Worm (Caenorhabditis elegans) whole organism, young adult: ENCODE results near the gene W08F4.12.

Source experiments
- B0019.2 ChIP-seq: fragments of 200-800 bp; sonication (Bioruptor generic); conservative IDR thresholded peaks from 2 replicates; pipeline ENCODE4 v1.3.6; 2022; ENCODE audit warnings: missing genetic modification reagents, missing genetic modification characterization, missing compliant biosample characterization
- B0336.3 ChIP-seq: fragments of 200-800 bp; sonication (Bioruptor generic); IDR thresholded peaks from 2 replicates; pipeline ENCODE4 v1.3.6; 2022; ENCODE audit warnings: missing genetic modification characterization, missing compliant biosample characterization
- C06A6.2 ChIP-seq: fragments of 200-800 bp; sonication (Bioruptor generic); conservative IDR thresholded peaks from 2 replicates; pipeline ENCODE4 v1.3.6; 2022; ENCODE audit warnings: missing genetic modification characterization, missing compliant biosample characterization
- F10E7.11 ChIP-seq: sonication (generic microtip); optimal IDR thresholded peaks from 2 replicates; lab custom pipeline; 2017; ENCODE audit warnings: mild to moderate bottlenecking, missing genetic modification characterization, moderate library complexity, missing compliant biosample characterization
- F22D6.2 ChIP-seq: sonication (generic microtip); optimal IDR thresholded peaks from 2 replicates; lab custom pipeline; 2016; ENCODE audit warnings: mild to moderate bottlenecking, missing genetic modification characterization, missing compliant biosample characterization
- F49E8.2 ChIP-seq: sonication (generic microtip); optimal IDR thresholded peaks from 3 replicates; lab custom pipeline; 2017; ENCODE audit warnings: missing genetic modification characterization, mild to moderate bottlenecking, missing compliant biosample characterization, antibody characterized with exemption, moderate library complexity; ENCODE audit not compliant: insufficient read depth
- F52B5.7 ChIP-seq: sonication (generic microtip); optimal IDR thresholded peaks from 2 replicates; lab custom pipeline; 2016; ENCODE audit warnings: mild to moderate bottlenecking, missing genetic modification characterization, missing compliant biosample characterization
- F57A8.1 ChIP-seq: fragments of 200-800 bp; sonication (Bioruptor generic); optimal IDR thresholded peaks from 2 replicates; lab custom pipeline; 2018; ENCODE audit warnings: mild to moderate bottlenecking, missing genetic modification characterization, moderate library complexity, missing compliant biosample characterization
- F57C9.4 ChIP-seq: sonication (generic microtip); optimal IDR thresholded peaks from 2 replicates; lab custom pipeline; 2017; ENCODE audit warnings: mild to moderate bottlenecking, missing genetic modification characterization, missing compliant biosample characterization
- K11D2.4 ChIP-seq: fragments of 200-800 bp; sonication (Bioruptor generic); IDR thresholded peaks from 2 replicates; pipeline ENCODE4 v1.3.6; 2022; ENCODE audit warnings: missing genetic modification reagents, missing genetic modification characterization, missing compliant biosample characterization
- Y53F4B.3 ChIP-seq: fragments of 200-800 bp; sonication (Bioruptor generic); IDR thresholded peaks from 2 replicates; pipeline ENCODE4 v1.3.6; 2022; ENCODE audit warnings: missing genetic modification reagents, missing genetic modification characterization, missing compliant biosample characterization
- Y53G8AR.9 ChIP-seq: fragments of 200-800 bp; sonication (Bioruptor generic); conservative IDR thresholded peaks from 2 replicates; pipeline ENCODE4 v1.3.6; 2022; ENCODE audit warnings: missing genetic modification reagents, missing genetic modification characterization, missing compliant biosample characterization
- Y95B8A.8 ChIP-seq: fragments of 200-800 bp; sonication (Bioruptor generic); IDR thresholded peaks from 2 replicates; pipeline ENCODE4 v1.3.6; 2022; ENCODE audit warnings: missing genetic modification reagents, missing genetic modification characterization, missing compliant biosample characterization
- akir-1 ChIP-seq: fragments of 200-800 bp; sonication (Bioruptor generic); optimal IDR thresholded peaks from 2 replicates; lab custom pipeline; 2018; ENCODE audit warnings: mild to moderate bottlenecking, missing genetic modification characterization, moderate library complexity, missing compliant biosample characterization
- atf-7 ChIP-seq: sonication (generic microtip); optimal IDR thresholded peaks from 2 replicates; lab custom pipeline; 2017; ENCODE audit warnings: mild to moderate bottlenecking, missing genetic modification characterization, missing compliant biosample characterization
- ceh-40 ChIP-seq: fragments of 200-800 bp; sonication (Bioruptor generic); IDR thresholded peaks from 2 replicates; pipeline ENCODE4 v1.3.6; 2022; ENCODE audit warnings: missing genetic modification characterization, missing compliant biosample characterization
- ceh-79 ChIP-seq: sonication (generic microtip); optimal IDR thresholded peaks from 2 replicates; lab custom pipeline; 2017; ENCODE audit warnings: mild to moderate bottlenecking, missing genetic modification characterization, missing compliant biosample characterization
- dox-1 ChIP-seq: fragments of 200-800 bp; sonication (Bioruptor generic); IDR thresholded peaks from 2 replicates; pipeline ENCODE4 v1.3.6; 2022; ENCODE audit warnings: missing genetic modification reagents, missing genetic modification characterization, missing compliant biosample characterization
- dpff-1 ChIP-seq: sonication (generic microtip); optimal IDR thresholded peaks from 2 replicates; lab custom pipeline; 2017; ENCODE audit warnings: mild to moderate bottlenecking, missing genetic modification characterization, missing compliant biosample characterization
- dpl-1 ChIP-seq: fragments of 150-350 bp; optimal IDR thresholded peaks from 2 replicates; lab custom pipeline; 2014; ENCODE audit warnings: missing biosample characterization, missing genetic modification reagents, missing genetic modification characterization
- egl-18 ChIP-seq: fragments of 200-800 bp; sonication (Bioruptor generic); IDR thresholded peaks from 2 replicates; pipeline ENCODE4 v1.3.6; 2022; ENCODE audit warnings: missing genetic modification reagents, missing genetic modification characterization, missing compliant biosample characterization
- ekl-4 ChIP-seq: fragments of 200-800 bp; sonication (Bioruptor generic); IDR thresholded peaks from 2 replicates; pipeline ENCODE4 v1.3.6; 2022; ENCODE audit warnings: missing genetic modification reagents, missing genetic modification characterization, missing compliant biosample characterization
- fkh-3 ChIP-seq: sonication (generic microtip); optimal IDR thresholded peaks from 2 replicates; lab custom pipeline; 2016; ENCODE audit warnings: mild to moderate bottlenecking, missing genetic modification characterization, missing compliant biosample characterization
- hlh-12 ChIP-seq: sonication (generic microtip); optimal IDR thresholded peaks from 2 replicates; lab custom pipeline; 2016; ENCODE audit warnings: missing genetic modification characterization, missing compliant biosample characterization
- lin-54 ChIP-seq: fragments of 200-800 bp; sonication (Bioruptor generic); optimal IDR thresholded peaks from 2 replicates; lab custom pipeline; 2018; ENCODE audit warnings: mild to moderate bottlenecking, missing genetic modification characterization, missing compliant biosample characterization
- lsl-1 ChIP-seq: fragments of 200-800 bp; sonication (Bioruptor generic); optimal IDR thresholded peaks from 2 replicates; lab custom pipeline; 2018; ENCODE audit warnings: mild to moderate bottlenecking, missing genetic modification characterization, moderate library complexity, missing compliant biosample characterization
- lsy-27 ChIP-seq: sonication (generic microtip); optimal IDR thresholded peaks from 2 replicates; lab custom pipeline; 2017; ENCODE audit warnings: missing genetic modification characterization, mild to moderate bottlenecking, missing compliant biosample characterization, antibody characterized with exemption, missing genotype, borderline replicate concordance; ENCODE audit not compliant: insufficient read depth
- madf-10 ChIP-seq: sonication (generic microtip); optimal IDR thresholded peaks from 2 replicates; lab custom pipeline; 2016; ENCODE audit warnings: mild to moderate bottlenecking, missing genetic modification characterization, missing compliant biosample characterization
- madf-6 ChIP-seq: fragments of 200-800 bp; sonication (Bioruptor generic); IDR thresholded peaks from 2 replicates; pipeline ENCODE4 v1.3.6; 2022; ENCODE audit warnings: missing genetic modification reagents, missing genetic modification characterization, missing compliant biosample characterization
- mcd-1 ChIP-seq: fragments of 200-800 bp; sonication (Bioruptor generic); IDR thresholded peaks from 2 replicates; pipeline ENCODE4 v1.3.6; 2022; ENCODE audit warnings: missing genetic modification reagents, missing genetic modification characterization, missing compliant biosample characterization
- mel-28 ChIP-seq: sonication (generic microtip); optimal IDR thresholded peaks from 2 replicates; lab custom pipeline; 2016; ENCODE audit warnings: borderline replicate concordance, mild to moderate bottlenecking, missing genetic modification characterization, missing compliant biosample characterization
- mes-4 ChIP-seq: sonication (generic microtip); optimal IDR thresholded peaks from 2 replicates; lab custom pipeline; 2016; ENCODE audit warnings: missing genotype, missing genetic modification characterization, missing compliant biosample characterization
- mxl-1 ChIP-seq: sonication (generic microtip); optimal IDR thresholded peaks from 2 replicates; lab custom pipeline; 2016; ENCODE audit warnings: missing genetic modification characterization, missing compliant biosample characterization
- nfyb-1 ChIP-seq: fragments of 200-800 bp; sonication (Bioruptor generic); IDR thresholded peaks from 2 replicates; pipeline ENCODE4 v1.3.6; 2022; ENCODE audit warnings: missing genetic modification reagents, missing genetic modification characterization, missing compliant biosample characterization
- nhr-179 ChIP-seq: sonication (generic microtip); optimal IDR thresholded peaks from 2 replicates; lab custom pipeline; 2016; ENCODE audit warnings: mild to moderate bottlenecking, missing genetic modification characterization, missing compliant biosample characterization
- nhr-90 ChIP-seq: sonication (generic microtip); optimal IDR thresholded peaks from 2 replicates; lab custom pipeline; 2016; ENCODE audit warnings: missing genotype, mild to moderate bottlenecking, missing genetic modification characterization, missing compliant biosample characterization
- rec-8 ChIP-seq, 2 experiments: sonication (generic microtip); optimal IDR thresholded peaks; 2 replicates each; lab custom pipeline; 2016; ENCODE audit warnings: mild to moderate bottlenecking in 2 of 2, missing genetic modification characterization in 2 of 2, missing genetic modification reagents in 2 of 2, missing genotype in 2 of 2, missing biosample characterization in 1 of 2, missing compliant biosample characterization in 1 of 2, moderate library complexity in 1 of 2
- repo-1 ChIP-seq: sonication (generic microtip); optimal IDR thresholded peaks from 2 replicates; lab custom pipeline; 2017; ENCODE audit warnings: mild to moderate bottlenecking, missing genetic modification characterization, missing compliant biosample characterization
- sea-2 ChIP-seq: fragments of 200-800 bp; sonication (Bioruptor generic); IDR thresholded peaks from 2 replicates; pipeline ENCODE4 v1.3.6; 2022; ENCODE audit warnings: missing genetic modification characterization, missing compliant biosample characterization
- snpc-1.1 ChIP-seq: sonication (generic microtip); optimal IDR thresholded peaks from 2 replicates; lab custom pipeline; 2017; ENCODE audit warnings: missing genetic modification characterization, mild to moderate bottlenecking, missing compliant biosample characterization, antibody characterized with exemption, moderate library complexity, missing genotype, missing genetic modification reagents; ENCODE audit not compliant: insufficient read depth
- snpc-3.4 ChIP-seq: sonication (generic microtip); optimal IDR thresholded peaks from 2 replicates; lab custom pipeline; 2017; ENCODE audit warnings: missing genetic modification characterization, mild to moderate bottlenecking, missing compliant biosample characterization, antibody characterized with exemption, moderate library complexity, missing genotype, missing genetic modification reagents
- somi-1 ChIP-seq: fragments of 200-800 bp; sonication (Bioruptor generic); optimal IDR thresholded peaks from 2 replicates; lab custom pipeline; 2018; ENCODE audit warnings: mild to moderate bottlenecking, missing genetic modification characterization, missing compliant biosample characterization
- tbp1 ChIP-seq: fragments of 200-800 bp; sonication (Bioruptor generic); optimal IDR thresholded peaks from 2 replicates; lab custom pipeline; 2018; ENCODE audit warnings: mild to moderate bottlenecking, missing genetic modification characterization, missing compliant biosample characterization
- unc-130 ChIP-seq: sonication (generic microtip); optimal IDR thresholded peaks from 2 replicates; lab custom pipeline; 2016; ENCODE audit warnings: missing genetic modification reagents, missing genetic modification characterization, missing compliant biosample characterization
- xnd-1 ChIP-seq: sonication (generic microtip); optimal IDR thresholded peaks from 2 replicates; lab custom pipeline; 2016; ENCODE audit warnings: missing genotype, missing genetic modification reagents, missing genetic modification characterization, missing compliant biosample characterization
- ztf-18 ChIP-seq: sonication (generic microtip); optimal IDR thresholded peaks from 2 replicates; lab custom pipeline; 2016; ENCODE audit warnings: missing genotype, mild to moderate bottlenecking, missing genetic modification characterization, missing compliant biosample characterization
- ztf-22 ChIP-seq: fragments of 200-800 bp; sonication (Bioruptor generic); optimal IDR thresholded peaks from 2 replicates; lab custom pipeline; 2018; ENCODE audit warnings: mild to moderate bottlenecking, missing genetic modification characterization, moderate library complexity, missing compliant biosample characterization
- ztf-28 ChIP-seq: fragments of 200-800 bp; sonication (Bioruptor generic); IDR thresholded peaks from 2 replicates; pipeline ENCODE4 v1.3.6; 2022; ENCODE audit warnings: missing genetic modification reagents, missing genetic modification characterization, missing compliant biosample characterization
- ztf-3 ChIP-seq: fragments of 200-800 bp; sonication (Bioruptor generic); optimal IDR thresholded peaks from 2 replicates; lab custom pipeline; 2018; ENCODE audit warnings: mild to moderate bottlenecking, missing genetic modification characterization, missing compliant biosample characterization
- ztf-6 ChIP-seq: fragments of 200-800 bp; sonication (Bioruptor generic); IDR thresholded peaks from 2 replicates; pipeline ENCODE4 v1.3.6; 2022; ENCODE audit warnings: missing genetic modification reagents, missing genetic modification characterization, missing compliant biosample characterization

Gene W08F4.12

ce11 chrII:581983-582382 is 2.2 kb downstream of the W08F4.12 start:
- TF ChIP-seq nhr-179 (tag; lab: Kevin White, UChicago) (no peak), mel-28 (tag; lab: Kevin White, UChicago) (no peak), B0336.3 (GFP tag; lab: Robert Waterston, UW) (peak; percentile 63), lsl-1 (GFP tag; lab: Kevin White, UChicago) (peak; percentile 1), F57C9.4 (tag; lab: Kevin White, UChicago) (no peak), mes-4 (tag; lab: Kevin White, UChicago) (no peak), dpl-1 (GFP tag; lab: Kevin White, UChicago) (no peak), rec-8 (tag; optimal IDR thresholded peaks at IDR 0.05; lab: Kevin White, UChicago) (no peak), dpff-1 (tag; lab: Kevin White, UChicago) (no peak), lsy-27 (tag; lab: Kevin White, UChicago) (no peak), atf-7 (tag; lab: Kevin White, UChicago) (no peak), F10E7.11 (no peak), akir-1 (GFP tag; lab: Kevin White, UChicago) (no peak), Y53G8AR.9 (GFP tag; lab: Robert Waterston, UW) (0 out of 2 replicates have a peak, but pooled peaks have one; percentile 51), C06A6.2 (GFP tag; lab: Robert Waterston, UW) (no peak), F22D6.2 (tag; lab: Kevin White, UChicago) (no peak), Y95B8A.8 (GFP tag; lab: Robert Waterston, UW) (no peak), B0019.2 (GFP tag; lab: Robert Waterston, UW) (no peak), dox-1 (GFP tag; lab: Robert Waterston, UW) (no peak), unc-130 (GFP tag; lab: Kevin White, UChicago) (no peak), F49E8.2 (peak; percentile 34), madf-10 (no peak), nhr-90 (tag; lab: Kevin White, UChicago) (no peak), nfyb-1 (GFP tag; lab: Robert Waterston, UW) (no peak), sea-2 (GFP tag; lab: Robert Waterston, UW) (no peak), tbp1 (GFP tag; lab: Kevin White, UChicago) (peak; percentile 13), ztf-6 (GFP tag; lab: Robert Waterston, UW) (no peak), ztf-22 (GFP tag; lab: Kevin White, UChicago) (no peak), Y53F4B.3 (GFP tag; lab: Robert Waterston, UW) (no peak), snpc-3.4 (tag; lab: Kevin White, UChicago) (peak; percentile 25), repo-1 (tag; lab: Kevin White, UChicago) (no peak), ztf-28 (GFP tag; lab: Robert Waterston, UW) (no peak), somi-1 (GFP tag; lab: Kevin White, UChicago) (no peak), fkh-3 (tag; lab: Kevin White, UChicago) (no peak), lin-54 (GFP tag; lab: Kevin White, UChicago) (peak; percentile 30), mcd-1 (GFP tag; lab: Robert Waterston, UW) (no peak), snpc-1.1 (tag; lab: Kevin White, UChicago) (no peak), ekl-4 (GFP tag; lab: Robert Waterston, UW) (peak; percentile 66), xnd-1 (tag; lab: Kevin White, UChicago) (peak; percentile 9), ztf-18 (tag; lab: Kevin White, UChicago) (no peak), egl-18 (GFP tag; lab: Robert Waterston, UW) (no peak), F52B5.7 (tag; lab: Kevin White, UChicago) (peak; percentile 59), mxl-1 (no peak), F57A8.1 (GFP tag; lab: Kevin White, UChicago) (no peak), ceh-79 (tag; lab: Kevin White, UChicago) (no peak), madf-6 (GFP tag; lab: Robert Waterston, UW) (peak; percentile 63), K11D2.4 (GFP tag; lab: Robert Waterston, UW) (no peak), hlh-12 (tag; lab: Kevin White, UChicago) (no peak), ceh-40 (no peak), ztf-3 (GFP tag; lab: Kevin White, UChicago) (no peak)
